Fruit fly (Drosophila melanogaster) whole organism, embryonic: Measurements from ENCODE around the gene Cyt-c1.

ENCODE experiments used
- CG10267 ChIP-seq: fragments of 200-800 bp; sonication (Bioruptor generic); optimal IDR thresholded peaks from 2 replicates; lab custom pipeline; 2018; ENCODE audit warnings: missing biosample characterization, mild to moderate bottlenecking, missing genetic modification characterization, moderate library complexity
- CG10654 ChIP-seq: fragments of 200-800 bp; sonication (Bioruptor generic); optimal IDR thresholded peaks from 2 replicates; lab custom pipeline; 2016; ENCODE audit warnings: missing biosample characterization, missing genetic modification characterization
- CG11723 ChIP-seq: fragments of 200-800 bp; sonication (Bioruptor generic); optimal IDR thresholded peaks from 2 replicates; lab custom pipeline; 2017; ENCODE audit warnings: missing biosample characterization, mild to moderate bottlenecking, missing genetic modification characterization
- CG12299 ChIP-seq: fragments of 200-800 bp; sonication (Bioruptor generic); optimal IDR thresholded peaks from 2 replicates; lab custom pipeline; 2018; ENCODE audit warnings: missing biosample characterization, mild to moderate bottlenecking, missing genetic modification characterization
- CG12391 ChIP-seq: fragments of 200-800 bp; sonication (Bioruptor generic); optimal IDR thresholded peaks from 3 replicates; lab custom pipeline; 2018; ENCODE audit warnings: missing biosample characterization, mild to moderate bottlenecking, missing genetic modification characterization, moderate library complexity
- CG12659 ChIP-seq: fragments of 200-800 bp; sonication (Bioruptor generic); optimal IDR thresholded peaks from 3 replicates; lab custom pipeline; 2017; ENCODE audit warnings: mild to moderate bottlenecking, missing biosample characterization, missing genetic modification reagents, missing genetic modification characterization
- CG15479 ChIP-seq: fragments of 200-800 bp; sonication (Bioruptor generic); optimal IDR thresholded peaks from 3 replicates; lab custom pipeline; 2019; ENCODE audit warnings: missing biosample characterization, mild to moderate bottlenecking, missing genetic modification characterization, moderate library complexity
- CG15514 ChIP-seq: fragments of 200-800 bp; sonication (Bioruptor generic); optimal IDR thresholded peaks from 3 replicates; lab custom pipeline; 2017; ENCODE audit warnings: missing biosample characterization, missing genetic modification characterization, mild to moderate bottlenecking, moderate library complexity, missing genetic modification reagents
- CG17361 ChIP-seq: fragments of 200-800 bp; sonication (Bioruptor generic); IDR thresholded peaks from 3 replicates; pipeline ENCODE4 v1.3.6; 2022; ENCODE audit warnings: missing biosample characterization, missing genetic modification characterization
- CG17829 ChIP-seq: fragments of 200-800 bp; optimal IDR thresholded peaks from 2 replicates; lab custom pipeline; 2019; ENCODE audit warnings: missing biosample characterization, mild to moderate bottlenecking, missing genetic modification characterization, moderate library complexity
- CG2116 ChIP-seq: fragments of 200-800 bp; sonication (Bioruptor generic); optimal IDR thresholded peaks from 3 replicates; lab custom pipeline; 2018; ENCODE audit warnings: missing biosample characterization, mild to moderate bottlenecking, missing genetic modification characterization
- CG2712 ChIP-seq: fragments of 200-800 bp; optimal IDR thresholded peaks from 3 replicates; lab custom pipeline; 2019; ENCODE audit warnings: missing biosample characterization, mild to moderate bottlenecking, missing genetic modification characterization, moderate library complexity
- CG30020 ChIP-seq: fragments of 200-800 bp; optimal IDR thresholded peaks from 2 replicates; lab custom pipeline; 2019; ENCODE audit warnings: missing biosample characterization, mild to moderate bottlenecking, missing genetic modification characterization, moderate library complexity
- CG3281 ChIP-seq: fragments of 200-800 bp; sonication (Bioruptor generic); optimal IDR thresholded peaks from 3 replicates; lab custom pipeline; 2017; ENCODE audit warnings: missing biosample characterization, mild to moderate bottlenecking, missing genetic modification characterization
- CG33213 ChIP-seq: fragments of 200-800 bp; sonication (Bioruptor generic); optimal IDR thresholded peaks from 3 replicates; lab custom pipeline; 2016; ENCODE audit warnings: missing biosample characterization, missing genetic modification characterization
- CG34376 ChIP-seq: fragments of 200-800 bp; sonication (Bioruptor generic); optimal IDR thresholded peaks from 2 replicates; lab custom pipeline; 2018; ENCODE audit warnings: missing biosample characterization, mild to moderate bottlenecking, missing genetic modification characterization
- CG3995 ChIP-seq: fragments of 200-800 bp; sonication (Bioruptor generic); optimal IDR thresholded peaks from 3 replicates; lab custom pipeline; 2016; ENCODE audit warnings: missing biosample characterization, missing genetic modification characterization
- CG4617 ChIP-seq: fragments of 200-800 bp; sonication (Bioruptor generic); optimal IDR thresholded peaks from 3 replicates; lab custom pipeline; 2016; ENCODE audit warnings: missing biosample characterization, missing genetic modification characterization, borderline replicate concordance
- CG6854 ChIP-seq: fragments of 200-800 bp; sonication (Bioruptor generic); optimal IDR thresholded peaks from 3 replicates; lab custom pipeline; 2017; ENCODE audit warnings: missing biosample characterization, mild to moderate bottlenecking, missing genetic modification characterization
- CG7556 ChIP-seq: fragments of 200-800 bp; sonication (Bioruptor generic); optimal IDR thresholded peaks from 2 replicates; lab custom pipeline; 2017; ENCODE audit warnings: missing biosample characterization, mild to moderate bottlenecking, missing genetic modification characterization
- CG9817 ChIP-seq: fragments of 200-800 bp; sonication (Bioruptor generic); optimal IDR thresholded peaks from 2 replicates; lab custom pipeline; 2018; ENCODE audit warnings: missing biosample characterization, mild to moderate bottlenecking, missing genetic modification characterization, moderate library complexity
- Dad ChIP-seq: fragments of 200-800 bp; sonication (Bioruptor generic); optimal IDR thresholded peaks from 3 replicates; lab custom pipeline; 2016; ENCODE audit warnings: missing biosample characterization, missing genetic modification characterization
- Dp ChIP-seq: fragments of 200-800 bp; sonication (Bioruptor generic); optimal IDR thresholded peaks from 2 replicates; lab custom pipeline; 2018; ENCODE audit warnings: missing biosample characterization, mild to moderate bottlenecking, missing genetic modification characterization, moderate library complexity
- Drgx ChIP-seq: fragments of 200-800 bp; sonication (Bioruptor generic); IDR thresholded peaks from 2 replicates; pipeline ENCODE4 v1.3.6; 2022; ENCODE audit warnings: missing biosample characterization, missing genetic modification characterization
- Ets65A ChIP-seq: fragments of 200-800 bp; sonication (Bioruptor generic); peaks from one replicate; lab custom pipeline; 2016; ENCODE audit warnings: missing biosample characterization, missing genetic modification characterization
- Ets97D ChIP-seq: fragments of 200-800 bp; sonication (Bioruptor generic); optimal IDR thresholded peaks from 3 replicates; lab custom pipeline; 2016; ENCODE audit warnings: missing biosample characterization, missing genetic modification characterization
- Lhr ChIP-seq: fragments of 200-800 bp; sonication (Bioruptor generic); optimal IDR thresholded peaks from 3 replicates; lab custom pipeline; 2017; ENCODE audit warnings: mild to moderate bottlenecking, missing biosample characterization, missing genetic modification reagents, missing genetic modification characterization
- MBD-R2 ChIP-seq: fragments of 200-800 bp; sonication (Bioruptor generic); IDR thresholded peaks from 2 replicates; pipeline ENCODE4 v1.3.6; 2022; ENCODE audit warnings: missing biosample characterization, missing genetic modification characterization
- Med ChIP-seq: fragments of 200-800 bp; sonication (Bioruptor generic); peaks from one replicate; lab custom pipeline; 2016; ENCODE audit warnings: missing biosample characterization, missing genetic modification characterization, mild to moderate bottlenecking, inconsistent platforms, moderate library complexity
- Neu2 ChIP-seq: fragments of 200-800 bp; sonication (Bioruptor generic); optimal IDR thresholded peaks from 3 replicates; lab custom pipeline; 2016; ENCODE audit warnings: missing biosample characterization, missing genetic modification characterization, borderline replicate concordance
- PHDP ChIP-seq: fragments of 200-800 bp; sonication (Bioruptor generic); optimal IDR thresholded peaks from 3 replicates; lab custom pipeline; 2018; ENCODE audit warnings: missing biosample characterization, mild to moderate bottlenecking, missing genetic modification characterization, moderate library complexity
- Spps ChIP-seq: fragments of 200-800 bp; sonication (Bioruptor generic); optimal IDR thresholded peaks from 2 replicates; lab custom pipeline; 2018; ENCODE audit warnings: missing biosample characterization, mild to moderate bottlenecking, missing genetic modification characterization
- Sry-β ChIP-seq: fragments of 200-800 bp; sonication (Bioruptor generic); optimal IDR thresholded peaks from 2 replicates; lab custom pipeline; 2018; ENCODE audit warnings: missing biosample characterization, mild to moderate bottlenecking, missing genetic modification characterization, moderate library complexity
- Xbp1 ChIP-seq: fragments of 200-800 bp; sonication (Bioruptor generic); optimal IDR thresholded peaks from 3 replicates; lab custom pipeline; 2016; ENCODE audit warnings: missing biosample characterization, mild to moderate bottlenecking, missing genetic modification characterization
- dm ChIP-seq: fragments of 200-800 bp; sonication (Bioruptor generic); optimal IDR thresholded peaks from 3 replicates; lab custom pipeline; 2016; ENCODE audit warnings: missing biosample characterization, missing genetic modification characterization
- ftz-f1 ChIP-seq: fragments of 200-800 bp; sonication (Bioruptor generic); optimal IDR thresholded peaks from 2 replicates; lab custom pipeline; 2016; ENCODE audit warnings: missing biosample characterization, missing genetic modification characterization
- gem ChIP-seq: fragments of 200-800 bp; sonication (Bioruptor generic); optimal IDR thresholded peaks from 2 replicates; lab custom pipeline; 2019; ENCODE audit warnings: missing biosample characterization, mild to moderate bottlenecking, missing genetic modification characterization, moderate library complexity
- gfzf ChIP-seq: fragments of 200-800 bp; sonication (Bioruptor generic); optimal IDR thresholded peaks from 2 replicates; lab custom pipeline; 2016; ENCODE audit warnings: missing biosample characterization, mild to moderate bottlenecking, missing genetic modification characterization, moderate library complexity
- grau ChIP-seq: fragments of 200-800 bp; optimal IDR thresholded peaks from 3 replicates; lab custom pipeline; 2019; ENCODE audit warnings: missing biosample characterization, mild to moderate bottlenecking, missing genetic modification characterization, moderate library complexity
- grn ChIP-seq: fragments of 200-800 bp; sonication (Bioruptor generic); optimal IDR thresholded peaks from 3 replicates; lab custom pipeline; 2017; ENCODE audit warnings: missing biosample characterization, missing genetic modification characterization
- lab ChIP-seq: fragments of 200-800 bp; sonication (Bioruptor generic); optimal IDR thresholded peaks from 3 replicates; lab custom pipeline; 2017; ENCODE audit warnings: missing biosample characterization, missing genetic modification characterization, mild to moderate bottlenecking, moderate library complexity, missing genetic modification reagents
- lbe ChIP-seq: fragments of 200-800 bp; sonication (Bioruptor generic); optimal IDR thresholded peaks from 2 replicates; lab custom pipeline; 2016; ENCODE audit warnings: missing biosample characterization, mild to moderate bottlenecking, missing genetic modification characterization
- nmo ChIP-seq: fragments of 200-800 bp; sonication (Bioruptor generic); optimal IDR thresholded peaks from 2 replicates; lab custom pipeline; 2018; ENCODE audit warnings: missing biosample characterization, mild to moderate bottlenecking, missing genetic modification characterization, moderate library complexity
- phol ChIP-seq: fragments of 200-800 bp; sonication (Bioruptor generic); optimal IDR thresholded peaks from 3 replicates; lab custom pipeline; 2018; ENCODE audit warnings: missing biosample characterization, mild to moderate bottlenecking, missing genetic modification characterization, moderate library complexity
- sens ChIP-seq: fragments of 200-800 bp; sonication (Bioruptor generic); peaks from one replicate; lab custom pipeline; 2016; ENCODE audit warnings: missing biosample characterization, missing genetic modification characterization
- sr ChIP-seq: fragments of 200-800 bp; sonication (Bioruptor generic); IDR thresholded peaks from 3 replicates; pipeline ENCODE4 v1.3.6; 2022; ENCODE audit warnings: missing biosample characterization, missing genetic modification characterization
- stwl ChIP-seq: fragments of 200-800 bp; sonication (Bioruptor generic); optimal IDR thresholded peaks from 3 replicates; lab custom pipeline; 2018; ENCODE audit warnings: missing biosample characterization, mild to moderate bottlenecking, missing genetic modification characterization, moderate library complexity
- unc-4 ChIP-seq: fragments of 200-800 bp; sonication (Bioruptor generic); IDR thresholded peaks from 2 replicates; pipeline ENCODE4 v1.3.6; 2022; ENCODE audit warnings: missing biosample characterization, missing genetic modification characterization; ENCODE audit not compliant: partially characterized antibody
- wdn ChIP-seq: fragments of 200-800 bp; sonication (Bioruptor generic); IDR thresholded peaks from 2 replicates; pipeline ENCODE4 v1.3.6; 2022; ENCODE audit warnings: missing biosample characterization, missing genetic modification characterization

Cyt-c1 gene

dm6 chr3L:5365880-5366507, 6.0 kb downstream of the Cyt-c1 start, which contains the start of the genes Uev1A and Membrin:
Gene Uev1A, minus strand, starts transcription at chr3L:5366225.
Gene Membrin, plus strand, starts transcription at chr3L:5366455.
- TF ChIP-seq CG2712 (tag; lab: Kevin White, UChicago): peak; percentile 30
- TF ChIP-seq lbe (GFP tag; lab: Kevin White, UChicago): no peak
- TF ChIP-seq unc-4 (GFP tag; lab: Robert Waterston, UW): 0 out of 2 replicates have a peak, but pooled peaks have one; percentile 19
- peak; percentile 44 for TF ChIP-seq ftz-f1 (GFP tag; lab: Kevin White, UChicago)
- no peak for TF ChIP-seq CG17361 (GFP tag; lab: Robert Waterston, UW)
- no peak for TF ChIP-seq CG34376 (GFP tag; lab: Kevin White, UChicago)
- TF ChIP-seq grau: peak; percentile 19
- no peak for TF ChIP-seq CG6854 (GFP tag; lab: Kevin White, UChicago)
- TF ChIP-seq Ets65A (GFP tag; lab: Kevin White, UChicago): peak; percentile 77
- TF ChIP-seq grn (GFP tag; lab: Kevin White, UChicago): peak; percentile 49
- TF ChIP-seq dm (GFP tag; lab: Kevin White, UChicago): peak; percentile 23
- TF ChIP-seq Drgx (GFP tag; lab: Robert Waterston, UW): no peak
- TF ChIP-seq CG4617: peak; percentile 64
- TF ChIP-seq CG15514 (GFP tag; lab: Kevin White, UChicago): peak; percentile 30
- TF ChIP-seq phol (tag; lab: Kevin White, UChicago): peak; percentile 95
- peak; percentile 13 for TF ChIP-seq Sry-β (GFP tag; lab: Kevin White, UChicago)
- TF ChIP-seq lab (GFP tag; lab: Kevin White, UChicago): peak; percentile 1
- no peak for TF ChIP-seq CG3995 (GFP tag; lab: Kevin White, UChicago)
- TF ChIP-seq Neu2 (GFP tag; lab: Kevin White, UChicago): no peak
- peak; percentile 22 for TF ChIP-seq Dp (GFP tag; lab: Kevin White, UChicago)
- peak; percentile 41 for TF ChIP-seq CG12391 (tag; lab: Kevin White, UChicago)
- TF ChIP-seq gfzf (GFP tag; lab: Kevin White, UChicago): peak; percentile 92
- TF ChIP-seq Med (GFP tag; lab: Kevin White, UChicago): peak; percentile 68
- peak; percentile 48 for TF ChIP-seq CG12659 (GFP tag; lab: Kevin White, UChicago)
- peak; percentile 77 for TF ChIP-seq CG10267 (tag; lab: Kevin White, UChicago)
- TF ChIP-seq sens: peak; percentile 84
- TF ChIP-seq CG11723: no peak
- TF ChIP-seq Dad: no peak
- no peak for TF ChIP-seq CG12299 (tag; lab: Kevin White, UChicago)
- peak; percentile 9 for TF ChIP-seq PHDP (tag; lab: Kevin White, UChicago)
- TF ChIP-seq gem: peak; percentile 17
- TF ChIP-seq CG7556 (GFP tag; lab: Kevin White, UChicago): no peak
- TF ChIP-seq nmo (GFP tag; lab: Kevin White, UChicago): peak; percentile 55
- peak; percentile 24 for TF ChIP-seq Lhr (GFP tag; lab: Kevin White, UChicago)
- TF ChIP-seq sr (GFP tag; lab: Robert Waterston, UW): no peak
- TF ChIP-seq CG33213: peak; percentile 15
- peak; percentile 11 for TF ChIP-seq CG10654 (GFP tag; lab: Kevin White, UChicago)
- peak; percentile 52 for TF ChIP-seq Ets97D (GFP tag; lab: Kevin White, UChicago)
- TF ChIP-seq stwl (tag; lab: Kevin White, UChicago): peak; percentile 92
- peak; percentile 51 for TF ChIP-seq CG3281 (GFP tag; lab: Kevin White, UChicago)
- no peak for TF ChIP-seq Spps
- no peak for TF ChIP-seq CG9817 (tag; lab: Kevin White, UChicago)
- peak; percentile 12 for TF ChIP-seq CG30020 (tag; lab: Kevin White, UChicago)
- peak; percentile 15 for TF ChIP-seq CG17829 (tag; lab: Kevin White, UChicago)
- TF ChIP-seq wdn (GFP tag; lab: Robert Waterston, UW): no peak
- TF ChIP-seq CG2116: peak; percentile 96
- peak; percentile 5 for TF ChIP-seq Xbp1 (GFP tag; lab: Kevin White, UChicago)
- TF ChIP-seq CG15479 (GFP tag; lab: Kevin White, UChicago): peak; percentile 37
- TF ChIP-seq MBD-R2: peak; percentile 50
